Worm (Caenorhabditis elegans) whole organism, late embryonic: ENCODE measurements around the gene twnk-1.

Source experiments
- C38D4.7 ChIP-seq: fragments of 200-800 bp; sonication (Bioruptor generic); optimal IDR thresholded peaks from 2 replicates; lab custom pipeline; 2018; ENCODE audit warnings: mild to moderate bottlenecking, missing genetic modification characterization, moderate library complexity, missing compliant biosample characterization
- F13H6.1 ChIP-seq: sonication (generic microtip); optimal IDR thresholded peaks from 2 replicates; lab custom pipeline; 2016; ENCODE audit warnings: missing genetic modification characterization, missing compliant biosample characterization
- K09A11.1 ChIP-seq: sonication (generic microtip); optimal IDR thresholded peaks from 2 replicates; lab custom pipeline; 2017; ENCODE audit warnings: antibody characterized with exemption, mild to moderate bottlenecking, missing genetic modification characterization, missing compliant biosample characterization; ENCODE audit not compliant: insufficient read depth
- Y22D7AL.16 ChIP-seq: sonication (generic microtip); optimal IDR thresholded peaks from 2 replicates; lab custom pipeline; 2016; ENCODE audit warnings: missing genetic modification characterization, missing compliant biosample characterization
- ahr-1 ChIP-seq: sonication (generic microtip); optimal IDR thresholded peaks from 2 replicates; lab custom pipeline; 2016; ENCODE audit warnings: missing genetic modification characterization, missing compliant biosample characterization
- ama-1 ChIP-seq: fragments of 150-350 bp; optimal IDR thresholded peaks from 2 replicates; lab custom pipeline; 2014
- ceh-14 ChIP-seq: sonication (generic microtip); optimal IDR thresholded peaks from 2 replicates; lab custom pipeline; 2016; ENCODE audit warnings: missing genotype, missing genetic modification characterization, missing compliant biosample characterization
- ceh-2 ChIP-seq: sonication (generic microtip); optimal IDR thresholded peaks from 2 replicates; lab custom pipeline; 2016; ENCODE audit warnings: missing genotype, missing genetic modification characterization, missing compliant biosample characterization
- ceh-24 ChIP-seq: sonication (generic microtip); optimal IDR thresholded peaks from 2 replicates; lab custom pipeline; 2016; ENCODE audit warnings: mild to moderate bottlenecking, missing genetic modification characterization, missing compliant biosample characterization
- ceh-30 ChIP-seq: fragments of 150-350 bp; optimal IDR thresholded peaks from 2 replicates; lab custom pipeline; 2014; ENCODE audit warnings: missing biosample characterization, missing genetic modification characterization
- ceh-31 ChIP-seq: sonication (generic microtip); optimal IDR thresholded peaks from 2 replicates; lab custom pipeline; 2016; ENCODE audit warnings: missing genetic modification characterization, missing compliant biosample characterization
- ceh-34 ChIP-seq: sonication (generic microtip); optimal IDR thresholded peaks from 2 replicates; lab custom pipeline; 2016; ENCODE audit warnings: mild to moderate bottlenecking, missing genetic modification characterization, missing compliant biosample characterization
- ceh-45 ChIP-seq: fragments of 200-800 bp; sonication (Bioruptor generic); IDR thresholded peaks from 2 replicates; pipeline ENCODE4 v1.3.6; 2022; ENCODE audit warnings: missing genetic modification reagents, missing genetic modification characterization, missing compliant biosample characterization
- ceh-6 ChIP-seq: fragments of 200-800 bp; sonication (Bioruptor generic); optimal IDR thresholded peaks from 2 replicates; lab custom pipeline; 2018; ENCODE audit warnings: mild to moderate bottlenecking, missing genetic modification characterization, missing compliant biosample characterization
- che-1 ChIP-seq: sonication (generic microtip); optimal IDR thresholded peaks from 2 replicates; lab custom pipeline; 2016; ENCODE audit warnings: mild to moderate bottlenecking, missing genetic modification characterization, missing compliant biosample characterization
- dmd-4 ChIP-seq: sonication (generic microtip); optimal IDR thresholded peaks from 2 replicates; lab custom pipeline; 2016; ENCODE audit warnings: borderline replicate concordance, missing genetic modification characterization, missing compliant biosample characterization
- elt-2 ChIP-seq: sonication (generic microtip); optimal IDR thresholded peaks from 2 replicates; lab custom pipeline; 2016; ENCODE audit warnings: missing genetic modification reagents, missing genetic modification characterization, missing compliant biosample characterization
- fkh-10 ChIP-seq: fragments of 150-350 bp; optimal IDR thresholded peaks from 2 replicates; lab custom pipeline; 2014; ENCODE audit warnings: missing biosample characterization, missing genetic modification reagents, missing genetic modification characterization
- fkh-6 ChIP-seq: sonication (generic microtip); optimal IDR thresholded peaks from 2 replicates; lab custom pipeline; 2016; ENCODE audit warnings: missing genetic modification characterization, missing compliant biosample characterization
- gmeb-2 ChIP-seq: sonication (generic microtip); optimal IDR thresholded peaks from 2 replicates; lab custom pipeline; 2016; ENCODE audit warnings: missing genetic modification characterization, inconsistent platforms, missing compliant biosample characterization
- hlh-13 ChIP-seq: fragments of 200-800 bp; sonication (Bioruptor generic); optimal IDR thresholded peaks from 2 replicates; lab custom pipeline; 2018; ENCODE audit warnings: mild to moderate bottlenecking, missing genetic modification characterization, missing compliant biosample characterization
- nhr-11 ChIP-seq: fragments of 150-350 bp; optimal IDR thresholded peaks from 2 replicates; lab custom pipeline; 2014; ENCODE audit warnings: missing biosample characterization, missing genetic modification characterization
- npax-4 ChIP-seq: sonication (generic microtip); optimal IDR thresholded peaks from 2 replicates; lab custom pipeline; 2016; ENCODE audit warnings: missing genetic modification characterization, missing compliant biosample characterization
- pag-3 ChIP-seq: sonication (generic microtip); optimal IDR thresholded peaks from 2 replicates; lab custom pipeline; 2016; ENCODE audit warnings: missing compliant biosample characterization, missing genetic modification characterization, borderline replicate concordance
- pat-9 ChIP-seq: fragments of 200-800 bp; sonication (Bioruptor generic); optimal IDR thresholded peaks from 2 replicates; lab custom pipeline; 2018; ENCODE audit warnings: mild to moderate bottlenecking, missing genetic modification characterization, moderate library complexity, missing compliant biosample characterization
- pax-1 ChIP-seq: fragments of 150-350 bp; optimal IDR thresholded peaks from 2 replicates; lab custom pipeline; 2014; ENCODE audit warnings: missing biosample characterization, missing genetic modification characterization
- pha-2 ChIP-seq: sonication (generic microtip); optimal IDR thresholded peaks from 2 replicates; lab custom pipeline; 2017; ENCODE audit warnings: mild to moderate bottlenecking, missing genetic modification characterization, missing compliant biosample characterization
- pqm-1 ChIP-seq: sonication (generic microtip); optimal IDR thresholded peaks from 2 replicates; lab custom pipeline; 2016; ENCODE audit warnings: missing genetic modification characterization, missing compliant biosample characterization
- ref-2 ChIP-seq: sonication (generic microtip); optimal IDR thresholded peaks from 2 replicates; lab custom pipeline; 2016; ENCODE audit warnings: missing genetic modification characterization, missing compliant biosample characterization
- rnt-1 ChIP-seq: sonication (generic microtip); optimal IDR thresholded peaks from 2 replicates; lab custom pipeline; 2016; ENCODE audit warnings: missing genetic modification characterization, missing compliant biosample characterization
- sdc-2 ChIP-seq: sonication (generic microtip); optimal IDR thresholded peaks from 2 replicates; lab custom pipeline; 2016; ENCODE audit warnings: missing genotype, missing genetic modification characterization, missing compliant biosample characterization
- sox-2 ChIP-seq: fragments of 200-800 bp; sonication (Bioruptor generic); IDR thresholded peaks from 2 replicates; pipeline ENCODE4 v1.3.6; 2022; ENCODE audit warnings: missing genetic modification reagents, missing genetic modification characterization, missing compliant biosample characterization
- sox-4 ChIP-seq: sonication (generic microtip); optimal IDR thresholded peaks from 2 replicates; lab custom pipeline; 2017; ENCODE audit warnings: mild to moderate bottlenecking, missing genetic modification characterization, inconsistent platforms, missing compliant biosample characterization
- syd-9 ChIP-seq: sonication (generic microtip); optimal IDR thresholded peaks from 2 replicates; lab custom pipeline; 2016; ENCODE audit warnings: mild to moderate bottlenecking, missing genetic modification characterization, moderate library complexity, missing compliant biosample characterization
- tbx-2 ChIP-seq: sonication (generic microtip); optimal IDR thresholded peaks from 2 replicates; lab custom pipeline; 2016; ENCODE audit warnings: missing genetic modification characterization, missing compliant biosample characterization
- unc-42 ChIP-seq: sonication (generic microtip); optimal IDR thresholded peaks from 2 replicates; lab custom pipeline; 2016; ENCODE audit warnings: missing genotype, missing genetic modification characterization, missing compliant biosample characterization
- unc-55 ChIP-seq: sonication (generic microtip); optimal IDR thresholded peaks from 2 replicates; lab custom pipeline; 2017; ENCODE audit warnings: missing biosample characterization, missing genetic modification reagents, missing genetic modification characterization
- unc-86 ChIP-seq: sonication (generic microtip); optimal IDR thresholded peaks from 2 replicates; lab custom pipeline; 2016; ENCODE audit warnings: missing genetic modification characterization, missing compliant biosample characterization

The twnk-1 gene

DNA sequence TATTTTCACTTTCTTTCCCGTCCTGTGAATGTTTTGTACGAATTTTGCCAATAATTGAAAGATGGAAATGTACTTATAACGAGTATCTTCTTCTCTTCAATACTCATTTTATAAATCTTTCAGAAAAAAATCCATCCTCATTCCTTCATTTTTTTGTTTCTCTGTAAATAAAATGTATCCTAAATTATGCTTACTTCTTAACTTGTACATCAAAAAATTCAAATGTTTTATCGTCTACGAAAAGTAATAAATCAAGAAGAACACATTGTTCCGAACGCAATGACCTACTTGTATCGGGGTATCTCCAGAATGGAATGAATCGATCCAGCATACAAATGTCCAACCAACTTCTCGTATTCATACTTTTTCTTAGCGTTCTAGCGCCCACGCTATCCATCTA is 4.8 kb upstream of the twnk-1 start, which contains the start of gene F46G11.6:
Gene F46G11.6, plus strand, starts transcription at position 301 of the 400 bp plus-strand sequence.
- no peak for TF ChIP-seq fkh-6 (tag; lab: Kevin White, UChicago)
- TF ChIP-seq ceh-14 (tag; lab: Kevin White, UChicago) = no peak
- TF ChIP-seq rnt-1 (tag; lab: Kevin White, UChicago) = no peak
- TF ChIP-seq gmeb-2 (tag; lab: Kevin White, UChicago) = no peak
- TF ChIP-seq nhr-11 = no peak
- no peak for TF ChIP-seq ceh-30 (tag; lab: Kevin White, UChicago)
- no peak for TF ChIP-seq pha-2 (tag; lab: Kevin White, UChicago)
- TF ChIP-seq ceh-31 = no peak
- TF ChIP-seq F13H6.1 (tag; lab: Kevin White, UChicago) = no peak

DNA sequence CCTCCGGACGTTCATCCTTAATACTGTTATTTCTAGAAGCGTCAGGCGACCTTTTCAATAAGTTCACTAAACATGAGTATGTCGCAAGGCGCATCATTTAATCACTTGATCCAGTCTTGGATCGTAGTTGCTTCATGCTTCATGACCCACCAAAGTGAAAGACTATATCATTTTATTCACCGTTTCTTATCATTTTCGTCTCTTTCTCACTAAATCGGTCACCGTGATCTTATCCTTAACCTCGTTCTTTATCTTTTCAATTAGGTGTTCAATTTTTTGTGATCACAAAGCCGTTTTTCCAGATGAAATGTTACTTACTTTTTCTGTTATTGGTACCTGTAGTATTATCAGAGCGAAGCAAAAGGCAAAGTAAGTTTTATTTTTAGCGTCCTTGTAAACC is 3.2 kb upstream of the twnk-1 start, which contains the start of gene F46G11.2:
Gene F46G11.2, plus strand, starts transcription at position 301 of the 400 bp plus-strand sequence.
- TF ChIP-seq dmd-4 (no peak), sdc-2 (tag; lab: Kevin White, UChicago) (no peak), hlh-13 (GFP tag; lab: Kevin White, UChicago) (no peak), sox-2 (no peak), F13H6.1 (tag; lab: Kevin White, UChicago) (no peak), pha-2 (tag; lab: Kevin White, UChicago) (no peak), pat-9 (tag; lab: Kevin White, UChicago) (no peak), ceh-6 (no peak), che-1 (tag; lab: Kevin White, UChicago) (no peak), elt-2 (tag; lab: Kevin White, UChicago) (no peak), C38D4.7 (GFP tag; lab: Kevin White, UChicago) (no peak), pag-3 (tag; lab: Kevin White, UChicago) (no peak)

DNA sequence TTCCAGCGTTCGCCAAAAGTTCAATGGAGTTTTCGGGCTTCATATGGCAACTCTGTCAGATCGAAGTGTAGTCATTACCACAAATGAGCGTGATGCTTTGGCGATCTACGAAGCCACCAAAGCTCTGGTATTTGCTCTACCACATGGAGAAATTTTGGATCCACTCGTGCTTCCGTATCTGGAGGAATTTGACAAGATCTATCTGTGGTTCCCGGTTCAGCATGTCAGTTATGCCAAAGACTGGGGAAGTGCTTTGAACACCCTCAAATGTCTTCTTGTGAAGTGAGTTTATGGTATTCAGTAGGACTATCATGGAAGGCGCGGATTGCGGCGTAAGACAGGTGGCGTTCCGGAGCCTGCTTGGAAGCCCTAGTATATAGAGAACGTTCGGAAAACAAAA is 3.4 kb downstream of the twnk-1 start:
- TF ChIP-seq dmd-4 (no peak), C38D4.7 (GFP tag; lab: Kevin White, UChicago) (no peak), syd-9 (tag; lab: Kevin White, UChicago) (no peak), fkh-6 (tag; lab: Kevin White, UChicago) (no peak), K09A11.1 (no peak), unc-86 (tag; lab: Kevin White, UChicago) (no peak), ama-1 (lab: Kevin White, UChicago) (no peak), npax-4 (tag; lab: Kevin White, UChicago) (no peak), ceh-45 (no peak), tbx-2 (no peak), ceh-31 (no peak), sox-4 (tag; lab: Kevin White, UChicago) (no peak)

DNA sequence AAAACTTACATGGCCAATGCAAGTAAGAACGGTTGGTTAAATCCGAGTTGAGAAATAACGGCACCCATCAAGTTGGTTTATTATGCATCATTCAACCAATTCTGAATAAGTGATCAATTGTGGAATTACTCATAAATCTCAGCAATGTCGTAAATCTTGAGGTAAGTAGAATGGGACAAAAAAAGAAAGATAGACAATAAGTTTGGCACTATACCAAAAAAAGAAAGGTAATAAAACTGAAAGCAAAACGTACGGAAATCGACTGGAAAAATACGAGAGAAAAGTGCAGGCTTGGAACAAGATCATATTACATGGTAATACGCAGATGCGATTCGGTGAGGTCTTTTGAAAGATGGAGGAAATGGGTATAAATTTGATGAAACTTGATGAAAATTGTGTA is 7.7 kb downstream of the twnk-1 start, which contains the start of gene F46G11.4:
Gene F46G11.4, minus strand, starts transcription at position 101 of the 400 bp plus-strand sequence.
- TF ChIP-seq ceh-2 (tag; lab: Kevin White, UChicago) (no peak), unc-42 (no peak), rnt-1 (tag; lab: Kevin White, UChicago) (no peak), nhr-11 (no peak), Y22D7AL.16 (tag; lab: Kevin White, UChicago) (no peak), ref-2 (tag; lab: Kevin White, UChicago) (no peak), ceh-24 (tag; lab: Kevin White, UChicago) (no peak), ama-1 (lab: Kevin White, UChicago) (no peak), unc-55 (GFP tag; lab: Kevin White, UChicago) (no peak), F13H6.1 (tag; lab: Kevin White, UChicago) (no peak), hlh-13 (GFP tag; lab: Kevin White, UChicago) (no peak), ahr-1 (tag; lab: Kevin White, UChicago) (no peak), ceh-34 (tag; lab: Kevin White, UChicago) (no peak), fkh-10 (no peak), pqm-1 (tag; lab: Kevin White, UChicago) (no peak), pax-1 (no peak)
